Worm (Caenorhabditis elegans) whole organism, L1 larva: Measurements from ENCODE around the gene C01G10.4.

Source experiments
- alr-1 ChIP-seq: fragments of 200-800 bp; sonication (Bioruptor generic); optimal IDR thresholded peaks from 2 replicates; lab custom pipeline; 2018; ENCODE audit warnings: borderline replicate concordance, mild to moderate bottlenecking, missing genetic modification characterization, missing compliant biosample characterization
- ceh-82 ChIP-seq, 3 experiments: fragments of 150-350 bp in 1 of 3; sonication (generic microtip) in 2 of 3; optimal IDR thresholded peaks; 2 replicates each; lab custom pipeline; 2014 to 2017; ENCODE audit warnings: missing biosample characterization in 3 of 3, missing genetic modification characterization in 3 of 3
- ceh-90 ChIP-seq: sonication (generic microtip); optimal IDR thresholded peaks from 2 replicates; lab custom pipeline; 2016; ENCODE audit warnings: missing genetic modification characterization, missing compliant biosample characterization
- lin-15B ChIP-seq: fragments of 150-350 bp; sonication (generic microtip); optimal IDR thresholded peaks from 3 replicates; lab custom pipeline; 2014; ENCODE audit warnings: missing biosample characterization, missing genetic modification characterization
- lin-39 ChIP-seq: fragments of 150-350 bp; optimal IDR thresholded peaks from 2 replicates; lab custom pipeline; 2014; ENCODE audit warnings: missing biosample characterization, missing genetic modification reagents, missing genetic modification characterization
- lsy-2 ChIP-seq, 2 experiments: fragments of 150-350 bp; optimal IDR thresholded peaks; 2 replicates each; lab custom pipeline; 2014; ENCODE audit warnings: missing biosample characterization in 2 of 2, missing genetic modification characterization in 2 of 2
- mab-9 ChIP-seq: fragments of 200-800 bp; sonication (Bioruptor generic); IDR thresholded peaks from 2 replicates; pipeline ENCODE4 v1.3.6; 2022; ENCODE audit warnings: missing genetic modification reagents, missing genetic modification characterization, missing compliant biosample characterization
- nhr-11 ChIP-seq: fragments of 150-350 bp; optimal IDR thresholded peaks from 2 replicates; lab custom pipeline; 2014; ENCODE audit warnings: missing biosample characterization, missing genetic modification characterization
- nhr-76 ChIP-seq: sonication (generic microtip); optimal IDR thresholded peaks from 2 replicates; lab custom pipeline; 2017; ENCODE audit warnings: missing biosample characterization, missing genetic modification characterization
- tbx-2 ChIP-seq: sonication (generic microtip); optimal IDR thresholded peaks from 2 replicates; lab custom pipeline; 2016; ENCODE audit warnings: missing genetic modification characterization, missing compliant biosample characterization

ce11 chrV:15119517-15119916 is 30.0 kb downstream of the C01G10.4 start, which contains the start of gene flor-1:
- TF ChIP-seq tbx-2 (tag; lab: Kevin White, UChicago) (no peak), ceh-90 (tag; lab: Kevin White, UChicago) (no peak), alr-1 (tag; lab: Kevin White, UChicago) (no peak), nhr-76 (tag; lab: Kevin White, UChicago) (no peak), lin-15B (tag; lab: Kevin White, UChicago) (no peak), ceh-82 (tag; optimal IDR thresholded peaks at IDR 0.05; lab: Kevin White, UChicago) (no peak), nhr-11 (tag; lab: Kevin White, UChicago) (no peak), mab-9 (GFP tag; lab: Robert Waterston, UW) (no peak), lsy-2 (tag; optimal IDR thresholded peaks at IDR 0.05; lab: Kevin White, UChicago) (no peak), lin-39 (tag; lab: Kevin White, UChicago) (no peak)
